Worm (Caenorhabditis elegans) whole organism, mixed stage, embryonic: ENCODE results near the gene nhr-67.
A peak's percentile ranks its signal among the peaks of the same experiment; 100 is the strongest.

Experiments used
- M03D4.4 ChIP-seq: sonication (generic microtip); optimal IDR thresholded peaks from 2 replicates; lab custom pipeline; 2017; ENCODE audit warnings: mild to moderate bottlenecking, missing genetic modification characterization, missing compliant biosample characterization
- bed-3 ChIP-seq: fragments of 200-800 bp; sonication (Bioruptor generic); optimal IDR thresholded peaks from 3 replicates; lab custom pipeline; 2018; ENCODE audit warnings: mild to moderate bottlenecking, missing genetic modification characterization, moderate library complexity, missing compliant biosample characterization
- blmp-1 ChIP-seq: fragments of 150-350 bp; optimal IDR thresholded peaks from 2 replicates; lab custom pipeline; 2014; ENCODE audit warnings: missing biosample characterization, missing genetic modification characterization
- ceh-43 ChIP-seq: fragments of 200-800 bp; sonication (Bioruptor generic); optimal IDR thresholded peaks from 2 replicates; lab custom pipeline; 2018; ENCODE audit warnings: mild to moderate bottlenecking, missing genetic modification characterization, moderate library complexity, missing compliant biosample characterization
- ceh-83 ChIP-seq: fragments of 200-800 bp; sonication (Bioruptor generic); optimal IDR thresholded peaks from 2 replicates; lab custom pipeline; 2018; ENCODE audit warnings: mild to moderate bottlenecking, missing genetic modification characterization, missing compliant biosample characterization
- ces-1 ChIP-seq: fragments of 150-350 bp; optimal IDR thresholded peaks from 2 replicates; lab custom pipeline; 2014; ENCODE audit warnings: missing biosample characterization, missing genetic modification reagents, missing genetic modification characterization
- drap-1 ChIP-seq: fragments of 200-800 bp; sonication (Bioruptor generic); optimal IDR thresholded peaks from 3 replicates; lab custom pipeline; 2018; ENCODE audit warnings: mild to moderate bottlenecking, missing genetic modification characterization, missing compliant biosample characterization
- elt-1 ChIP-seq: sonication (generic microtip); optimal IDR thresholded peaks from 2 replicates; lab custom pipeline; 2017; ENCODE audit warnings: missing genetic modification characterization, mild to moderate bottlenecking, missing compliant biosample characterization, antibody characterized with exemption, moderate library complexity, borderline replicate concordance; ENCODE audit not compliant: insufficient read depth
- flh-1 ChIP-seq: fragments of 200-800 bp; sonication (Bioruptor generic); optimal IDR thresholded peaks from 2 replicates; lab custom pipeline; 2018; ENCODE audit warnings: mild to moderate bottlenecking, missing genetic modification characterization, moderate library complexity, missing compliant biosample characterization
- ham-2 ChIP-seq: fragments of 200-800 bp; sonication (Bioruptor generic); optimal IDR thresholded peaks from 2 replicates; lab custom pipeline; 2018; ENCODE audit warnings: mild to moderate bottlenecking, missing genetic modification characterization, missing compliant biosample characterization
- hlh-1 ChIP-seq: fragments of 150-350 bp; optimal IDR thresholded peaks from 2 replicates; lab custom pipeline; 2014; ENCODE audit warnings: missing biosample characterization, missing genetic modification reagents, missing genetic modification characterization
- lin-13 ChIP-seq: fragments of 150-350 bp; optimal IDR thresholded peaks from 2 replicates; lab custom pipeline; 2014; ENCODE audit warnings: missing biosample characterization, missing genetic modification characterization
- lin-32 ChIP-seq: fragments of 200-800 bp; sonication (Bioruptor generic); optimal IDR thresholded peaks from 2 replicates; lab custom pipeline; 2018; ENCODE audit warnings: mild to moderate bottlenecking, missing genetic modification characterization, missing compliant biosample characterization
- lsy-2 ChIP-seq: fragments of 150-350 bp; optimal IDR thresholded peaks from 2 replicates; lab custom pipeline; 2014; ENCODE audit warnings: missing biosample characterization, missing genetic modification characterization
- mab-5 ChIP-seq: fragments of 150-350 bp; optimal IDR thresholded peaks from 2 replicates; lab custom pipeline; 2014; ENCODE audit warnings: missing biosample characterization, missing genetic modification characterization
- mep-1 ChIP-seq: fragments of 150-350 bp; optimal IDR thresholded peaks from 2 replicates; lab custom pipeline; 2017; ENCODE audit warnings: missing biosample characterization, missing genetic modification reagents, missing genetic modification characterization, inconsistent platforms
- mls-2 ChIP-seq: sonication (generic microtip); optimal IDR thresholded peaks from 2 replicates; lab custom pipeline; 2016; ENCODE audit warnings: mild to moderate bottlenecking, missing genetic modification characterization, moderate library complexity, missing compliant biosample characterization
- nhr-12 ChIP-seq: fragments of 150-350 bp; optimal IDR thresholded peaks from 2 replicates; lab custom pipeline; 2014; ENCODE audit warnings: missing biosample characterization, missing genetic modification characterization
- nhr-2 ChIP-seq: fragments of 150-350 bp; optimal IDR thresholded peaks from 2 replicates; lab custom pipeline; 2014; ENCODE audit warnings: missing biosample characterization, missing genetic modification characterization
- nhr-237 ChIP-seq: fragments of 150-350 bp; optimal IDR thresholded peaks from 2 replicates; lab custom pipeline; 2014; ENCODE audit warnings: missing biosample characterization, missing genetic modification characterization
- nhr-28 ChIP-seq: fragments of 150-350 bp; optimal IDR thresholded peaks from 2 replicates; lab custom pipeline; 2014; ENCODE audit warnings: missing biosample characterization, missing genetic modification characterization
- nhr-76 ChIP-seq: sonication (generic microtip); optimal IDR thresholded peaks from 2 replicates; lab custom pipeline; 2017; ENCODE audit warnings: missing biosample characterization, missing genetic modification characterization
- pha-4 ChIP-seq: fragments of 150-350 bp; optimal IDR thresholded peaks from 2 replicates; lab custom pipeline; 2018; ENCODE audit warnings: missing biosample characterization, missing genetic modification reagents, missing genetic modification characterization
- sem-2 ChIP-seq: fragments of 200-800 bp; sonication (Bioruptor generic); optimal IDR thresholded peaks from 2 replicates; lab custom pipeline; 2018; ENCODE audit warnings: mild to moderate bottlenecking, missing genetic modification characterization, missing compliant biosample characterization
- snpc-4 ChIP-seq: fragments of 150-350 bp; optimal IDR thresholded peaks from 2 replicates; lab custom pipeline; 2014; ENCODE audit warnings: missing biosample characterization, missing genetic modification characterization
- sptf-1 ChIP-seq: sonication (generic microtip); optimal IDR thresholded peaks from 2 replicates; lab custom pipeline; 2017; ENCODE audit warnings: mild to moderate bottlenecking, missing genetic modification characterization, moderate library complexity, missing compliant biosample characterization
- unc-120 ChIP-seq: sonication (generic microtip); optimal IDR thresholded peaks from 2 replicates; lab custom pipeline; 2017; ENCODE audit warnings: missing genetic modification characterization, missing compliant biosample characterization; ENCODE audit not compliant: poor library complexity, severe bottlenecking
- unc-39 ChIP-seq: fragments of 150-350 bp; optimal IDR thresholded peaks from 2 replicates; lab custom pipeline; 2014; ENCODE audit warnings: missing biosample characterization, missing genetic modification characterization
- unc-62 ChIP-seq: fragments of 150-350 bp; optimal IDR thresholded peaks from 2 replicates; lab custom pipeline; 2014; ENCODE audit warnings: missing biosample characterization, missing genetic modification reagents, missing genetic modification characterization
- zip-8 ChIP-seq: fragments of 150-350 bp; optimal IDR thresholded peaks from 2 replicates; lab custom pipeline; 2014; ENCODE audit warnings: missing biosample characterization, missing genetic modification characterization
- ztf-11 ChIP-seq: fragments of 150-350 bp; optimal IDR thresholded peaks from 2 replicates; lab custom pipeline; 2014; ENCODE audit warnings: missing biosample characterization, missing genetic modification characterization

The nhr-67 gene

ce11 chrIV:11210781-11211256, 41.3 kb downstream of the nhr-67 start, which contains the start of gene adk-1:
TSS of gene adk-1 (minus strand) at chrIV:11210831.
- TF ChIP-seq mab-5 (tag; lab: Kevin White, UChicago) (no peak), mls-2 (tag; lab: Kevin White, UChicago) (no peak), nhr-2 (tag; lab: Kevin White, UChicago) (no peak), snpc-4 (tag; lab: Kevin White, UChicago) (no peak), sptf-1 (tag; lab: Kevin White, UChicago) (no peak), lin-32 (GFP tag; lab: Kevin White, UChicago) (no peak), sem-2 (GFP tag; lab: Kevin White, UChicago) (no peak), unc-120 (no peak), unc-39 (tag; lab: Kevin White, UChicago) (no peak), nhr-237 (no peak), ceh-83 (no peak), unc-62 (GFP tag; lab: Kevin White, UChicago) (no peak), drap-1 (no peak), lin-13 (tag; lab: Kevin White, UChicago) (no peak), blmp-1 (tag; lab: Kevin White, UChicago) (no peak), hlh-1 (tag; lab: Kevin White, UChicago) (no peak), nhr-12 (tag; lab: Kevin White, UChicago) (no peak), pha-4 (tag; lab: Kevin White, UChicago) (no peak), ceh-43 (GFP tag; lab: Kevin White, UChicago) (no peak)

ce11 chrIV:11211547-11211946, 42.0 kb downstream of the nhr-67 start:
- TF ChIP-seq ceh-43 (GFP tag; lab: Kevin White, UChicago), result no peak
- TF ChIP-seq ham-2 (GFP tag; lab: Kevin White, UChicago), result peak; percentile 84
- peak; percentile 94 for TF ChIP-seq elt-1 (tag; lab: Kevin White, UChicago)

- TF ChIP-seq ztf-11 (tag; lab: Kevin White, UChicago), result no peak
- TF ChIP-seq lin-32 (GFP tag; lab: Kevin White, UChicago), result no peak
- TF ChIP-seq nhr-28, result no peak
- TF ChIP-seq lsy-2 (tag; lab: Kevin White, UChicago), result no peak
- no peak for TF ChIP-seq blmp-1 (tag; lab: Kevin White, UChicago)
- no peak for TF ChIP-seq nhr-12 (tag; lab: Kevin White, UChicago)
- no peak for TF ChIP-seq bed-3 (GFP tag; lab: Kevin White, UChicago)
- TF ChIP-seq unc-120, result no peak
- no peak for TF ChIP-seq flh-1 (GFP tag; lab: Kevin White, UChicago)
- TF ChIP-seq mab-5 (tag; lab: Kevin White, UChicago), result no peak
- TF ChIP-seq nhr-76, result no peak
- TF ChIP-seq mep-1 (tag; lab: Kevin White, UChicago), result no peak
- TF ChIP-seq sem-2 (GFP tag; lab: Kevin White, UChicago), result no peak
- TF ChIP-seq lin-13 (tag; lab: Kevin White, UChicago), result no peak
- TF ChIP-seq ceh-83, result no peak
- no peak for TF ChIP-seq zip-8 (tag; lab: Kevin White, UChicago)
- no peak for TF ChIP-seq M03D4.4 (tag; lab: Kevin White, UChicago)
- TF ChIP-seq hlh-1 (tag; lab: Kevin White, UChicago), result no peak
These were observed 43.4 kb downstream of the nhr-67 start for ce11 chrIV:11212978-11213377.

ce11 chrIV:11218037-11218436, 48.5 kb downstream of the nhr-67 start, which contains the start of gene zip-6:
TSS of gene zip-6 (minus strand) at chrIV:11218137.
- TF ChIP-seq pha-4 (tag; lab: Kevin White, UChicago) (no peak), ces-1 (GFP tag; lab: Kevin White, UChicago) (no peak), sem-2 (GFP tag; lab: Kevin White, UChicago) (no peak), unc-62 (GFP tag; lab: Kevin White, UChicago) (no peak), drap-1 (no peak), unc-120 (no peak), hlh-1 (tag; lab: Kevin White, UChicago) (no peak), unc-39 (tag; lab: Kevin White, UChicago) (no peak), flh-1 (GFP tag; lab: Kevin White, UChicago) (no peak), mls-2 (tag; lab: Kevin White, UChicago) (no peak), bed-3 (GFP tag; lab: Kevin White, UChicago) (no peak), ceh-83 (no peak), mep-1 (tag; lab: Kevin White, UChicago) (no peak), mab-5 (tag; lab: Kevin White, UChicago) (no peak), M03D4.4 (tag; lab: Kevin White, UChicago) (no peak), nhr-237 (no peak), ceh-43 (GFP tag; lab: Kevin White, UChicago) (no peak), lin-13 (tag; lab: Kevin White, UChicago) (no peak), nhr-28 (no peak)
